Fruit fly (Drosophila melanogaster) whole organism, embryonic: ENCODE data around the gene Ten-m.
A peak's percentile ranks its signal among the peaks of the same experiment; 100 is the strongest.

ENCODE experiments used
- Abd-B ChIP-seq: fragments of 200-800 bp; sonication (Bioruptor generic); optimal IDR thresholded peaks from 2 replicates; lab custom pipeline; 2018; ENCODE audit warnings: missing biosample characterization, mild to moderate bottlenecking, missing genetic modification characterization, moderate library complexity
- Atf6 ChIP-seq: fragments of 200-800 bp; sonication (Bioruptor generic); IDR thresholded peaks from 2 replicates; pipeline ENCODE4 v1.3.6; 2022; ENCODE audit warnings: missing biosample characterization, missing genetic modification characterization
- CG10959 ChIP-seq: fragments of 200-800 bp; sonication (Bioruptor generic); IDR thresholded peaks from 2 replicates; pipeline ENCODE4 v1.3.6; 2022; ENCODE audit warnings: missing biosample characterization, missing genetic modification characterization
- CG11560 ChIP-seq: fragments of 200-800 bp; sonication (Bioruptor generic); IDR thresholded peaks from 3 replicates; pipeline ENCODE4 v1.3.6; 2022; ENCODE audit warnings: missing biosample characterization, missing genetic modification characterization
- CG12155 ChIP-seq: fragments of 200-800 bp; sonication (Bioruptor generic); optimal IDR thresholded peaks from 3 replicates; lab custom pipeline; 2016; ENCODE audit warnings: missing biosample characterization, missing genetic modification characterization
- CG12659 ChIP-seq: fragments of 200-800 bp; sonication (Bioruptor generic); optimal IDR thresholded peaks from 3 replicates; lab custom pipeline; 2017; ENCODE audit warnings: mild to moderate bottlenecking, missing biosample characterization, missing genetic modification reagents, missing genetic modification characterization
- CG14710 ChIP-seq: fragments of 200-800 bp; sonication (Bioruptor generic); optimal IDR thresholded peaks from 3 replicates; lab custom pipeline; 2019; ENCODE audit warnings: missing biosample characterization, mild to moderate bottlenecking, missing genetic modification characterization, moderate library complexity
- CG14965 ChIP-seq: fragments of 200-800 bp; sonication (Bioruptor generic); optimal IDR thresholded peaks from 2 replicates; lab custom pipeline; 2016; ENCODE audit warnings: missing biosample characterization, missing genetic modification characterization, borderline replicate concordance
- CG2120 ChIP-seq: fragments of 200-800 bp; sonication (Bioruptor generic); optimal IDR thresholded peaks from 3 replicates; lab custom pipeline; 2016; ENCODE audit warnings: missing biosample characterization, missing genetic modification characterization
- CG2875 ChIP-seq: fragments of 200-800 bp; sonication (Bioruptor generic); optimal IDR thresholded peaks from 2 replicates; lab custom pipeline; 2017; ENCODE audit warnings: missing biosample characterization, mild to moderate bottlenecking, missing genetic modification characterization, missing genetic modification reagents
- CG3065 ChIP-seq: fragments of 200-800 bp; sonication (Bioruptor generic); optimal IDR thresholded peaks from 2 replicates; lab custom pipeline; 2016; ENCODE audit warnings: missing biosample characterization, missing genetic modification characterization
- CG32767 ChIP-seq: fragments of 200-800 bp; sonication (Bioruptor generic); IDR thresholded peaks from 2 replicates; pipeline ENCODE4 v1.3.6; 2022; ENCODE audit warnings: missing biosample characterization, missing genetic modification characterization
- CG34422 ChIP-seq: fragments of 200-800 bp; sonication (Bioruptor generic); IDR thresholded peaks from 3 replicates; pipeline ENCODE4 v1.3.6; 2022; ENCODE audit warnings: missing biosample characterization, missing genetic modification characterization
- CG3726 ChIP-seq: fragments of 200-800 bp; sonication (Bioruptor generic); IDR thresholded peaks from 3 replicates; pipeline ENCODE4, ENCODE4 v1.3.6; 2022; ENCODE audit warnings: missing biosample characterization, missing genetic modification characterization
- CG4617 ChIP-seq: fragments of 200-800 bp; sonication (Bioruptor generic); optimal IDR thresholded peaks from 3 replicates; lab custom pipeline; 2016; ENCODE audit warnings: missing biosample characterization, missing genetic modification characterization, borderline replicate concordance
- CG4854 ChIP-seq: fragments of 200-800 bp; sonication (Bioruptor generic); optimal IDR thresholded peaks from 2 replicates; lab custom pipeline; 2016; ENCODE audit warnings: missing biosample characterization, missing genetic modification characterization, inconsistent platforms
- CG7271 ChIP-seq: fragments of 200-800 bp; sonication (Bioruptor generic); optimal IDR thresholded peaks from 2 replicates; lab custom pipeline; 2018; ENCODE audit warnings: missing biosample characterization, mild to moderate bottlenecking, missing genetic modification characterization, moderate library complexity
- CG9609 ChIP-seq: fragments of 200-800 bp; sonication (Bioruptor generic); optimal IDR thresholded peaks from 3 replicates; lab custom pipeline; 2016; ENCODE audit warnings: missing biosample characterization, missing genetic modification characterization
- CG9817 ChIP-seq: fragments of 200-800 bp; sonication (Bioruptor generic); optimal IDR thresholded peaks from 2 replicates; lab custom pipeline; 2018; ENCODE audit warnings: missing biosample characterization, mild to moderate bottlenecking, missing genetic modification characterization, moderate library complexity
- CHES-1-like ChIP-seq: fragments of 200-800 bp; sonication (Bioruptor generic); optimal IDR thresholded peaks from 2 replicates; lab custom pipeline; 2016; ENCODE audit warnings: missing biosample characterization, missing genetic modification characterization
- Camta ChIP-seq: fragments of 200-800 bp; sonication (Bioruptor generic); optimal IDR thresholded peaks from 2 replicates; lab custom pipeline; 2016; ENCODE audit warnings: missing biosample characterization, missing genetic modification characterization
- Dfd ChIP-seq, 2 experiments: fragments of >200 bp; optimal IDR thresholded peaks; 2 replicates each; lab custom pipeline; 2017; ENCODE audit warnings: missing biosample characterization in 2 of 2, missing genetic modification characterization in 2 of 2
- ERR ChIP-seq: fragments of 200-800 bp; sonication (Bioruptor generic); optimal IDR thresholded peaks from 2 replicates; lab custom pipeline; 2016; ENCODE audit warnings: missing biosample characterization, missing genetic modification characterization
- Fer1 ChIP-seq: fragments of 200-800 bp; sonication (Bioruptor generic); optimal IDR thresholded peaks from 2 replicates; lab custom pipeline; 2017; ENCODE audit warnings: missing biosample characterization, mild to moderate bottlenecking, missing genetic modification characterization
- GATAe ChIP-seq: fragments of 200-800 bp; sonication (Bioruptor generic); conservative IDR thresholded peaks from 2 replicates; pipeline ENCODE4 v1.3.6; 2022; ENCODE audit warnings: missing biosample characterization, missing genetic modification characterization
- HLH4C ChIP-seq: fragments of 200-800 bp; sonication (Bioruptor generic); IDR thresholded peaks from 3 replicates; pipeline ENCODE4 v1.3.6; 2022; ENCODE audit warnings: missing biosample characterization, missing genetic modification characterization; ENCODE audit not compliant: partially characterized antibody
- Kr ChIP-seq: fragments of 200-800 bp; sonication (Bioruptor generic); optimal IDR thresholded peaks from 2 replicates; lab custom pipeline; 2017; ENCODE audit warnings: missing biosample characterization, mild to moderate bottlenecking, missing genetic modification characterization
- Mes4 ChIP-seq: fragments of 200-800 bp; sonication (Bioruptor generic); optimal IDR thresholded peaks from 2 replicates; lab custom pipeline; 2016; ENCODE audit warnings: missing biosample characterization, missing genetic modification characterization
- PHDP ChIP-seq: fragments of 200-800 bp; sonication (Bioruptor generic); optimal IDR thresholded peaks from 3 replicates; lab custom pipeline; 2018; ENCODE audit warnings: missing biosample characterization, mild to moderate bottlenecking, missing genetic modification characterization, moderate library complexity
- Sry-β ChIP-seq: fragments of 200-800 bp; sonication (Bioruptor generic); optimal IDR thresholded peaks from 2 replicates; lab custom pipeline; 2018; ENCODE audit warnings: missing biosample characterization, mild to moderate bottlenecking, missing genetic modification characterization, moderate library complexity
- Ssrp ChIP-seq: fragments of 200-800 bp; sonication (Bioruptor generic); optimal IDR thresholded peaks from 2 replicates; lab custom pipeline; 2018; ENCODE audit warnings: missing biosample characterization, mild to moderate bottlenecking, missing genetic modification characterization, moderate library complexity
- Xbp1 ChIP-seq: fragments of 200-800 bp; sonication (Bioruptor generic); optimal IDR thresholded peaks from 3 replicates; lab custom pipeline; 2016; ENCODE audit warnings: missing biosample characterization, mild to moderate bottlenecking, missing genetic modification characterization
- ara ChIP-seq: fragments of 200-800 bp; sonication (Bioruptor generic); IDR thresholded peaks from 2 replicates; pipeline ENCODE4 v1.3.6; 2022; ENCODE audit warnings: missing biosample characterization, missing genetic modification characterization
- ato ChIP-seq: fragments of 200-800 bp; sonication (Bioruptor generic); IDR thresholded peaks from 2 replicates; pipeline ENCODE4 v1.3.6; 2022; ENCODE audit warnings: missing biosample characterization, missing genetic modification characterization; ENCODE audit not compliant: partially characterized antibody
- bowl ChIP-seq: fragments of 200-800 bp; sonication (Bioruptor generic); IDR thresholded peaks from 2 replicates; pipeline ENCODE4 v1.3.6; 2022; ENCODE audit warnings: missing biosample characterization, missing genetic modification characterization
- en ChIP-seq: fragments of 200-800 bp; sonication (Bioruptor generic); optimal IDR thresholded peaks from 2 replicates; lab custom pipeline; 2016; ENCODE audit warnings: missing biosample characterization, missing genetic modification characterization
- hth ChIP-seq: fragments of >200 bp; optimal IDR thresholded peaks from 2 replicates; lab custom pipeline; 2017; ENCODE audit warnings: inconsistent platforms
- jing ChIP-seq: fragments of 200-800 bp; sonication (Bioruptor generic); optimal IDR thresholded peaks from 2 replicates; lab custom pipeline; 2018; ENCODE audit warnings: missing biosample characterization, mild to moderate bottlenecking, missing genetic modification characterization
- nerfin-1 ChIP-seq: fragments of 200-800 bp; sonication (Bioruptor generic); optimal IDR thresholded peaks from 3 replicates; lab custom pipeline; 2019; ENCODE audit warnings: missing biosample characterization, mild to moderate bottlenecking, missing genetic modification characterization, moderate library complexity
- pzg ChIP-seq: fragments of 200-800 bp; sonication (Bioruptor generic); optimal IDR thresholded peaks from 3 replicates; lab custom pipeline; 2018; ENCODE audit warnings: missing biosample characterization, mild to moderate bottlenecking, missing genetic modification characterization, moderate library complexity
- slbo ChIP-seq: fragments of 200-800 bp; sonication (Bioruptor generic); IDR thresholded peaks from 2 replicates; pipeline ENCODE4 v1.3.6; 2022; ENCODE audit warnings: missing biosample characterization, missing genetic modification characterization
- sr ChIP-seq: fragments of 200-800 bp; sonication (Bioruptor generic); IDR thresholded peaks from 3 replicates; pipeline ENCODE4 v1.3.6; 2022; ENCODE audit warnings: missing biosample characterization, missing genetic modification characterization
- ssp ChIP-seq: fragments of 200-800 bp; sonication (Bioruptor generic); IDR thresholded peaks from 2 replicates; pipeline ENCODE4 v1.3.6; 2022; ENCODE audit warnings: missing biosample characterization, missing genetic modification characterization
- sug ChIP-seq: fragments of 200-800 bp; optimal IDR thresholded peaks from 2 replicates; lab custom pipeline; 2019; ENCODE audit warnings: missing biosample characterization, mild to moderate bottlenecking, missing genetic modification characterization, moderate library complexity
- trh ChIP-seq: fragments of 200-800 bp; sonication (Bioruptor generic); optimal IDR thresholded peaks from 2 replicates; lab custom pipeline; 2016; ENCODE audit warnings: missing biosample characterization, missing genetic modification characterization
- wor ChIP-seq: fragments of 200-800 bp; sonication (Bioruptor generic); IDR thresholded peaks from 2 replicates; pipeline ENCODE4 v1.3.6; 2022; ENCODE audit warnings: missing biosample characterization, missing genetic modification characterization
- yki ChIP-seq: fragments of >200 bp; optimal IDR thresholded peaks from 3 replicates; lab custom pipeline; 2018
- zen ChIP-seq: fragments of 200-800 bp; sonication (Bioruptor generic); optimal IDR thresholded peaks from 3 replicates; lab custom pipeline; 2018; ENCODE audit warnings: missing biosample characterization, mild to moderate bottlenecking, missing genetic modification characterization, moderate library complexity

Ten-m gene

DNA sequence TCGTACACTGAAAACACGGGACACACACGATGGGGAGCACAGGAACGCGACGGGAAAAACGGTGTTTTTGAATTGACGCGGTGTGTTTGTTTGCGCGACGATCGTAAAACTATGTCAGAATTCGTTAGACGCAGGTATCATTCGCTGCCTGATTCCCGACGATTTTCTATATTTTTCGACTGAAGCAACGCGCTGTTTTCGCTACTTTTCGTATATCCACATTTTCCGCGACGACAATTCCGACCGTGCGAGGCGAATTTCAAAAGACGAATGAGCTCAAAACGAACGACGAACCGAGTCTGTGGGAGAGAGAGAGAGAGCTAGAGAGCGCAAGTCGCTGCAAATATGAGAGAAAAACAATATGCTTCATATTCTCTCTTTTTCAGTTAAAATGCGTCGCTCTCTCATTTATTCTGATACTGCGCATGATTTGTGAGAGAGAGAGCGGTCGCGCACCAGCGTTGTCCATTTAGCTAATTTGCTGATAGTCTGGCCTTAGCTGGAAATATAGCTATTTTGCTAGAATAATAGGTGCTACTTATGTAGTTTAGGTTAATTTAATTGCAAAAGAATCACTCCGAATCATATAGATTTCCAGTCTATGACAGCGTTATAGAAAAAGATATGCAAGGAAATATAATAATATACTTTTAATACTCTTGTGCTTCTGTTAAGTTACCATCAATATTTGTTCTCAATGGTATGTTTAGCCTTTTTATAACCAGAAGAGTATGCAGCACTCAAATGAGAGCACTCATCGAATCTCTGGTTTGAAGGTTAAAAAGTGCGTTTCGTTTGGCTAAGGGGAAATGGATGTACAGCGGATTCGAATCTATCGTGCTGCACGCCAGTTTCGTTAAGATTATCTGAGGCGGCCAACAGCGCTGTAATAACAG lies at the start of gene Ten-m (continued):
- TF ChIP-seq CG2120 (GFP tag; lab: Kevin White, UChicago), result peak; percentile 41
- TF ChIP-seq CG14710 (tag; lab: Kevin White, UChicago), result peak; percentile 57
- TF ChIP-seq Xbp1 (GFP tag; lab: Kevin White, UChicago), result no peak
- TF ChIP-seq Atf6 (GFP tag; lab: Robert Waterston, UW), result no peak
- no peak for TF ChIP-seq CG2875
- no peak for TF ChIP-seq CG10959 (GFP tag; lab: Robert Waterston, UW)
- TF ChIP-seq pzg, result no peak
- no peak for TF ChIP-seq Ssrp
- TF ChIP-seq HLH4C (GFP tag; lab: Robert Waterston, UW), result 0 out of 3 replicates have a peak, but pooled peaks have one; percentile 44
- no peak for TF ChIP-seq CG3726 (GFP tag; lab: Robert Waterston, UW)
- no peak for TF ChIP-seq CG4854
- no peak for TF ChIP-seq hth (lab: Kevin White, UChicago)
- TF ChIP-seq jing (GFP tag; lab: Kevin White, UChicago), result no peak
- TF ChIP-seq CHES-1-like (GFP tag; lab: Kevin White, UChicago), result peak; percentile 17
- no peak for TF ChIP-seq ssp (GFP tag; lab: Robert Waterston, UW)
- TF ChIP-seq Kr (GFP tag; lab: Kevin White, UChicago), result no peak
- TF ChIP-seq CG9609 (GFP tag; lab: Kevin White, UChicago), result no peak
- TF ChIP-seq CG7271 (tag; lab: Kevin White, UChicago), result no peak
- no peak for TF ChIP-seq Abd-B
- peak; percentile 100 for TF ChIP-seq Sry-β (GFP tag; lab: Kevin White, UChicago)
- no peak for TF ChIP-seq Mes4 (GFP tag; lab: Kevin White, UChicago)
- TF ChIP-seq CG11560 (tag; lab: Robert Waterston, UW), result no peak
- TF ChIP-seq CG12659 (GFP tag; lab: Kevin White, UChicago), result peak; percentile 16
- peak; percentile 38 for TF ChIP-seq Fer1
- no peak for TF ChIP-seq CG3065 (GFP tag; lab: Kevin White, UChicago)
- TF ChIP-seq PHDP, result peak; percentile 34
- TF ChIP-seq trh, result no peak
- TF ChIP-seq CG12155 (GFP tag; lab: Kevin White, UChicago), result peak; percentile 13
- no peak for TF ChIP-seq CG14965
- peak; percentile 46; the same call in 1 of the 3 replicates for TF ChIP-seq CG34422 (GFP tag; lab: Robert Waterston, UW)
- 0 out of 3 replicates have a peak, but pooled peaks have one; percentile 16 for TF ChIP-seq sr
- TF ChIP-seq CG32767, result no peak
- no peak for TF ChIP-seq nerfin-1 (tag; lab: Kevin White, UChicago)
- no peak for TF ChIP-seq bowl (GFP tag; lab: Robert Waterston, UW)
- TF ChIP-seq slbo (GFP tag; lab: Robert Waterston, UW), result no peak
- TF ChIP-seq ERR (GFP tag; lab: Kevin White, UChicago), result peak; percentile 70
- peak; percentile 53; the same call in 1 of the 2 replicates for TF ChIP-seq ato
- TF ChIP-seq CG9817 (tag; lab: Kevin White, UChicago), result peak; percentile 42
- no peak for TF ChIP-seq en (GFP tag; lab: Kevin White, UChicago)
- no peak for TF ChIP-seq Dfd (GFP tag; optimal IDR thresholded peaks at IDR 0.05; lab: Kevin White, UChicago)
- TF ChIP-seq sug (tag; lab: Kevin White, UChicago), result peak; percentile 81
- TF ChIP-seq ara (GFP tag; lab: Robert Waterston, UW), result no peak
- TF ChIP-seq wor (GFP tag; lab: Robert Waterston, UW), result no peak
- TF ChIP-seq yki (lab: Kevin White, UChicago), result peak; percentile 97
- no peak for TF ChIP-seq Camta (GFP tag; lab: Kevin White, UChicago)
- no peak for TF ChIP-seq GATAe
- no peak for TF ChIP-seq CG4617 (GFP tag; lab: Kevin White, UChicago)
- no peak for TF ChIP-seq zen (tag; lab: Kevin White, UChicago)
